Fruit fly (Drosophila melanogaster) whole organism, wandering third instar larva: ENCODE data around the gene SIFaR.

Source experiments
- Abd-B ChIP-seq: fragments of >200 bp; optimal IDR thresholded peaks from 2 replicates; lab custom pipeline; 2017; ENCODE audit warnings: missing biosample characterization, missing genetic modification characterization
- CrebA ChIP-seq: fragments of 200-800 bp; sonication (Bioruptor generic); optimal IDR thresholded peaks from 2 replicates; lab custom pipeline; 2016; ENCODE audit warnings: missing biosample characterization, mild to moderate bottlenecking, missing genetic modification characterization, borderline replicate concordance
- Dfd ChIP-seq: fragments of >200 bp; optimal IDR thresholded peaks from 2 replicates; lab custom pipeline; 2017; ENCODE audit warnings: missing biosample characterization, missing genetic modification characterization
- GATAd ChIP-seq: sonication (Bioruptor generic); optimal IDR thresholded peaks from 2 replicates; lab custom pipeline; 2016; ENCODE audit warnings: missing biosample characterization, missing genetic modification characterization
- HLH106 ChIP-seq: fragments of 200-800 bp; optimal IDR thresholded peaks from 3 replicates; lab custom pipeline; 2019; ENCODE audit warnings: missing biosample characterization, mild to moderate bottlenecking, missing genetic modification characterization, moderate library complexity
- Hnf4 ChIP-seq: fragments of 200-800 bp; sonication (Bioruptor generic); optimal IDR thresholded peaks from 2 replicates; lab custom pipeline; 2016; ENCODE audit warnings: missing biosample characterization, mild to moderate bottlenecking, missing genetic modification characterization
- Hr78 ChIP-seq: fragments of >200 bp; optimal IDR thresholded peaks from 2 replicates; lab custom pipeline; 2017; ENCODE audit warnings: missing biosample characterization, missing genetic modification characterization
- Hr83 ChIP-seq: fragments of 200-300 bp; sonication (Bioruptor generic); optimal IDR thresholded peaks from 2 replicates; lab custom pipeline; 2016; ENCODE audit warnings: missing biosample characterization, mild to moderate bottlenecking, missing genetic modification characterization, moderate library complexity; ENCODE audit not compliant: poor library complexity, severe bottlenecking
- Jra ChIP-seq: sonication (Bioruptor generic); optimal IDR thresholded peaks from 2 replicates; lab custom pipeline; 2016; ENCODE audit warnings: missing biosample characterization, missing genetic modification characterization
- Mio ChIP-seq: sonication (Bioruptor generic); optimal IDR thresholded peaks from 2 replicates; lab custom pipeline; 2016; ENCODE audit warnings: missing biosample characterization, missing genetic modification characterization
- Myc ChIP-seq: fragments of >200 bp; optimal IDR thresholded peaks from 2 replicates; lab custom pipeline; 2017
- OdsH ChIP-seq: fragments of 200-800 bp; sonication (Bioruptor generic); optimal IDR thresholded peaks from 2 replicates; lab custom pipeline; 2016; ENCODE audit warnings: missing biosample characterization, mild to moderate bottlenecking, missing genetic modification characterization
- Sp1 ChIP-seq: fragments of 200-800 bp; sonication (Bioruptor generic); optimal IDR thresholded peaks from 3 replicates; lab custom pipeline; 2019; ENCODE audit warnings: missing biosample characterization, mild to moderate bottlenecking, missing genetic modification characterization, moderate library complexity
- Vsx2 ChIP-seq: fragments of 200-300, 225-300 bp; sonication (Bioruptor generic); optimal IDR thresholded peaks from 2 replicates; lab custom pipeline; 2018; ENCODE audit warnings: missing biosample characterization, missing genetic modification characterization; ENCODE audit not compliant: partially characterized antibody
- br ChIP-seq: fragments of 200-800 bp; sonication (Bioruptor generic); optimal IDR thresholded peaks from 2 replicates; lab custom pipeline; 2016; ENCODE audit warnings: missing biosample characterization, missing genetic modification characterization
- brk ChIP-seq: fragments of 200-800 bp; sonication (Bioruptor generic); optimal IDR thresholded peaks from 2 replicates; lab custom pipeline; 2016; ENCODE audit warnings: missing biosample characterization, mild to moderate bottlenecking, missing genetic modification characterization
- dl ChIP-seq, 2 experiments: fragments of 175-275, 200-275 bp in 1 of 2; fragments of 200-275 bp in 1 of 2; sonication (Bioruptor generic); optimal IDR thresholded peaks; lab custom pipeline; 2018; ENCODE audit warnings: mild to moderate bottlenecking in 2 of 2, missing biosample characterization in 2 of 2, missing genetic modification characterization in 2 of 2, moderate library complexity in 2 of 2; ENCODE audit not compliant: partially characterized antibody in 2 of 2, insufficient read depth in 1 of 2
- dmrt93B ChIP-seq: fragments of 200-800 bp; sonication (Bioruptor generic); optimal IDR thresholded peaks from 2 replicates; lab custom pipeline; 2018; ENCODE audit warnings: missing biosample characterization, mild to moderate bottlenecking, missing genetic modification characterization
- ey ChIP-seq: fragments of 200-800 bp; sonication (Bioruptor generic); optimal IDR thresholded peaks from 2 replicates; lab custom pipeline; 2016; ENCODE audit warnings: missing biosample characterization, missing genetic modification characterization
- foxo ChIP-seq, 2 experiments: fragments of 200-800 bp; sonication (Bioruptor generic); optimal IDR thresholded peaks; 2 replicates in 1 of 2; 3 replicates in 1 of 2; lab custom pipeline; 2016 to 2017; ENCODE audit warnings: missing biosample characterization in 2 of 2, missing genetic modification characterization in 2 of 2
- fru ChIP-seq: fragments of 200-800 bp; sonication (Bioruptor generic); optimal IDR thresholded peaks from 3 replicates; lab custom pipeline; 2016; ENCODE audit warnings: missing biosample characterization, mild to moderate bottlenecking, missing genetic modification characterization
- h ChIP-seq: fragments of 200-800 bp; sonication (Bioruptor generic); optimal IDR thresholded peaks from 3 replicates; lab custom pipeline; 2016; ENCODE audit warnings: missing biosample characterization, mild to moderate bottlenecking, missing genetic modification characterization
- pan ChIP-seq: fragments of >200 bp; optimal IDR thresholded peaks from 2 replicates; lab custom pipeline; 2017
- psq ChIP-seq: fragments of 200-800 bp; sonication (Bioruptor generic); optimal IDR thresholded peaks from 3 replicates; lab custom pipeline; 2017; ENCODE audit warnings: missing biosample characterization, mild to moderate bottlenecking, missing genetic modification characterization, moderate library complexity
- rgr ChIP-seq: fragments of 200-800 bp; sonication (Bioruptor generic); optimal IDR thresholded peaks from 3 replicates; lab custom pipeline; 2016; ENCODE audit warnings: missing biosample characterization, mild to moderate bottlenecking, missing genetic modification characterization
- sv ChIP-seq: fragments of 200-800 bp; sonication (Bioruptor generic); optimal IDR thresholded peaks from 3 replicates; lab custom pipeline; 2016; ENCODE audit warnings: missing biosample characterization, missing genetic modification characterization
- usp ChIP-seq: fragments of >200 bp; optimal IDR thresholded peaks from 2 replicates; lab custom pipeline; 2017; ENCODE audit warnings: missing biosample characterization, missing genetic modification characterization
- woc ChIP-seq: sonication (Bioruptor generic); optimal IDR thresholded peaks from 2 replicates; lab custom pipeline; 2016; ENCODE audit warnings: missing biosample characterization, mild to moderate bottlenecking, missing genetic modification characterization

The SIFaR gene

DNA sequence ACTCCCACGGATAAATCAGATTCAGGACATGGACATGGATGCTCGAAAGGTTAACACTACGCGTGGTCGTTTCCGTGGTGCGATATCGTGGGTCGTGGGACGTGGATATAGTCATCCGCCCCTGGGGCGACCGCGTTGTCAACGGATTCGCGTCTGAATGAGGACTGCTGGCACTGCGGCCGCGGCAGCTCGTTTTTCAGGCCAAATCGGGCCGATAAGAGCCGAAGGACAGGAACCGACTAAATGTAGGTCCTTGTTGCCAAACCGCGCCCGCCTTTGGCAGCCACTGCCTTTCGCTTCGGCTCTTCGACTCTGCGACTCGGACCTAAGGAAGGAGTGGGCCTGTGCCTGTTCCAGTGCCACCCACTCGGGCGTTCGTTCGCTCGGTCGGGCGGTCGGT, at the start of gene SIFaR:
Gene SIFaR (minus strand): TSS at position 166 of the 400 bp plus-strand sequence.
- TF ChIP-seq CrebA (GFP tag; lab: Kevin White, UChicago), result no peak
- no peak for TF ChIP-seq dl (GFP tag; optimal IDR thresholded peaks at IDR 0.05; lab: Kevin White, UChicago; ENCODE audit: insufficient read depth in 1 of 2, partially characterized antibody in 2 of 2)
- no peak for TF ChIP-seq Vsx2 (GFP tag; lab: Kevin White, UChicago)
- TF ChIP-seq Hr83 (GFP tag; lab: Kevin White, UChicago), result no peak
- TF ChIP-seq Mio (GFP tag; lab: Kevin White, UChicago), result no peak
- no peak for TF ChIP-seq Sp1 (GFP tag; lab: Kevin White, UChicago)
- TF ChIP-seq Abd-B (GFP tag; lab: Kevin White, UChicago), result no peak
- TF ChIP-seq fru (GFP tag; lab: Kevin White, UChicago), result no peak
- TF ChIP-seq Myc (lab: Kevin White, UChicago), result no peak
- no peak for TF ChIP-seq GATAd (GFP tag; lab: Kevin White, UChicago)
- no peak for TF ChIP-seq psq (GFP tag; lab: Kevin White, UChicago)
- TF ChIP-seq dmrt93B (GFP tag; lab: Kevin White, UChicago), result no peak
- no peak for TF ChIP-seq Hr78 (GFP tag; lab: Kevin White, UChicago)
- no peak for TF ChIP-seq sv (GFP tag; lab: Kevin White, UChicago)
- TF ChIP-seq ey (GFP tag; lab: Kevin White, UChicago), result no peak

DNA sequence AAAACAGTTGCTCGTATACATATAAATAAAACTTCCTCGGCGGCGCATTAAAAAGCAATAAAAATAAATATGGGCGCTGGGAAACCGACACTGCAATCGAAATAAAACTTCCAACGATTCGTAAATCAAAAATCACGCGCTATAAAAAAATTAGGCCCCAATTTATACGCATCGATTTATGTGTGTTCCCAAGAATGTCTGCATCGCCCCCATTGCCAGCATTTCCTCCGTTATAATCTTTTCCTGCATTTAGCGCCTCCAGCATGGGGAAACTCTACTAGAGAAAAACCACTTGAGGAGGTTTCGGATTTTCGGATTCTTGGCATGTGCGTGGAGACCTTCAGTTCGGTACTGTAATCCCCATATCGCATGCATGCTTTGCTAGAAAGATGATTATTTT, 49.4 kb upstream of the SIFaR start:
- no peak for TF ChIP-seq GATAd (GFP tag; lab: Kevin White, UChicago)
- no peak for TF ChIP-seq OdsH (GFP tag; lab: Kevin White, UChicago)
- no peak for TF ChIP-seq Dfd (GFP tag; lab: Kevin White, UChicago)
- TF ChIP-seq Abd-B (GFP tag; lab: Kevin White, UChicago), result no peak
- TF ChIP-seq Vsx2 (GFP tag; lab: Kevin White, UChicago), result no peak
- TF ChIP-seq sv (GFP tag; lab: Kevin White, UChicago), result no peak
- TF ChIP-seq psq (GFP tag; lab: Kevin White, UChicago), result no peak
- no peak for TF ChIP-seq Mio (GFP tag; lab: Kevin White, UChicago)
- TF ChIP-seq, all 38 proteins: peak for 0

DNA sequence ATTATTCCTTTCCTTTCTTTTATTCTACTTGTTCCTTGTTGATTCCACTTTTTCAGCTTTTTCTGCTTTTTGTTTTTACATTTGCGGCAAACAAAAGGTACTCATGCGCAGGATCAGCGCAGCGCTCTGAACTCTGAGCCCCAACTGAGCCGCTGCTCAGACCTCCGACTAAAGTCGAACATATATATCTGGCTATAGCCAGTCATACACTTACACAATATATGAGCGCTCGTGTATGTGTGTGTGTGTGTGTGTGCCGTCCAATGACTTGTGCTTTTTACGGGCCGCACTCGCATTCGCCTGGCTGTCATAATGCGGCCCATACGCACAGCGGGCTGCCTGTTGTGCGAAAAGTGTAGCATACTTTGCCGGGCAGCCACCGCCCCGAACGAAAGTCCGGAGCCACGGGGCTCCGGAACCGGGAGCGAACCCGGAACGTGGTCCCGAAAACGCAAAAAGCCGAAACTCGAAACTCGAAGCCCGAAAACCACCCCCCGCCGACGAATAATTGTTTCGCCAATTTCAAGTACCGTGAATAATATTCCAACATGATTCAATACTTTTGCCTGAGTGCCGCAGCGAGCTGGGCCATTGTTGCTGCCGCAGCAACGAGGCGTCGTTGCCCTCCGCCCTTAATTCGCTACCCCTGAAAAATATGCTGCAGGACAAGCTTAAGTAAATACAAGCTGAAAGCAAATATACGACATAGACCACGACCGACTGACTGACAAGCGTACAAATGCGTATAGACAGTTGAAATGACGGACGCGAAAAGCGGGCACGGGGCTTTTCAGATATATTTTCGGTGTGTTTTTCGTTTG, 45.9 kb upstream of the SIFaR start:
- no peak for TF ChIP-seq fru (GFP tag; lab: Kevin White, UChicago)
- TF ChIP-seq psq (GFP tag; lab: Kevin White, UChicago), result peak; percentile 46

DNA sequence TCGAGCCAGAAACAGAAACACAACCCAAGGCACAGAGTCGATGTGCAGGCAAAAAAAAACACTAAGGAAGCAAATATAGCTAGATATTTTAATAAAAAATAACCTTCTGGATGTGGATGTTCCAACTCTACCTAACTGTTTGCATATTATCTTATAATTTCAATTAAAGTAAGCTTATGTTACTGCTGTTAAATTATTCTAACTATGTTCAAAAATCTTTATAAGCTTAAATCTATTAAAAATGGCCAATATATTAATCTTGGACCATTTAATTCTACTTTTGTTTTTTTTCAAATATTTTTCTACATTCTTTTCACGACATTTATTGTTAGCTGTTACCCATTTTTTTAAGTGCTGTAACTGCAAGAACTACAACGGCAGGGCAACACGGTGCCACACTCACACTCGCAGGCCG, 45.2 kb upstream of the SIFaR start:
- TF ChIP-seq woc (GFP tag; lab: Kevin White, UChicago) (peak; percentile 46), brk (peak; percentile 12), HLH106 (tag; lab: Kevin White, UChicago) (peak; percentile 43), psq (GFP tag; lab: Kevin White, UChicago) (peak; percentile 73), Myc (lab: Kevin White, UChicago) (no peak), pan (lab: Kevin White, UChicago) (no peak), br (peak; percentile 40), OdsH (GFP tag; lab: Kevin White, UChicago) (peak; percentile 64), h (GFP tag; lab: Kevin White, UChicago) (peak; percentile 68), sv (GFP tag; lab: Kevin White, UChicago) (peak; percentile 11), usp (no peak), Hnf4 (GFP tag; lab: Kevin White, UChicago) (peak; percentile 26), foxo (GFP tag; optimal IDR thresholded peaks at IDR 0.05; lab: Kevin White, UChicago) (peak in 1 of 2 experiments; percentile 73), rgr (GFP tag; lab: Kevin White, UChicago) (peak; percentile 20), ey (GFP tag; lab: Kevin White, UChicago) (peak; percentile 47), Abd-B (GFP tag; lab: Kevin White, UChicago) (no peak), dmrt93B (GFP tag; lab: Kevin White, UChicago) (peak; percentile 27), Jra (GFP tag; lab: Kevin White, UChicago) (no peak), Sp1 (GFP tag; lab: Kevin White, UChicago) (peak; percentile 69), fru (GFP tag; lab: Kevin White, UChicago) (peak; percentile 71)
